Worm (Caenorhabditis elegans): ENCODE results near the gene Y42H9AR.4.

- TF ChIP-seq skn-1 (tag; optimal IDR thresholded peaks at IDR 0.05) (no peak), ztf-11 (tag; optimal IDR thresholded peaks at IDR 0.05) (no peak), ceh-28 (tag; optimal IDR thresholded peaks at IDR 0.05) (no peak), ama-1 (optimal IDR thresholded peaks at IDR 0.05) (no peak), nhr-237 (tag; optimal IDR thresholded peaks at IDR 0.05) (no peak), tbx-2 (tag; optimal IDR thresholded peaks at IDR 0.05) (no peak), fos-1 (tag; optimal IDR thresholded peaks at IDR 0.05) (no peak), nhr-77 (tag; optimal IDR thresholded peaks at IDR 0.05) (no peak), lin-15B (tag; optimal IDR thresholded peaks at IDR 0.05) (no peak)
These were observed 15.6 kb downstream of the Y42H9AR.4 start for ce11 chrIV:8096375-8096774.

Measured in whole organism, L3 larva.